Worm (Caenorhabditis elegans) whole organism, L4/young adult: ENCODE measurements around the gene pals-25.

Source experiments
- W03F9.2 ChIP-seq: fragments of 150-350 bp; optimal IDR thresholded peaks from 2 replicates; lab custom pipeline; 2014; ENCODE audit warnings: missing biosample characterization, missing genetic modification characterization
- dao-5 ChIP-seq: sonication (generic microtip); optimal IDR thresholded peaks from 2 replicates; lab custom pipeline; 2016; ENCODE audit warnings: missing genotype, missing genetic modification characterization, moderate library complexity, missing compliant biosample characterization
- him-1 ChIP-seq: sonication (generic microtip); optimal IDR thresholded peaks from 2 replicates; lab custom pipeline; 2016; ENCODE audit warnings: missing genotype, missing genetic modification reagents, missing genetic modification characterization, missing compliant biosample characterization

DNA sequence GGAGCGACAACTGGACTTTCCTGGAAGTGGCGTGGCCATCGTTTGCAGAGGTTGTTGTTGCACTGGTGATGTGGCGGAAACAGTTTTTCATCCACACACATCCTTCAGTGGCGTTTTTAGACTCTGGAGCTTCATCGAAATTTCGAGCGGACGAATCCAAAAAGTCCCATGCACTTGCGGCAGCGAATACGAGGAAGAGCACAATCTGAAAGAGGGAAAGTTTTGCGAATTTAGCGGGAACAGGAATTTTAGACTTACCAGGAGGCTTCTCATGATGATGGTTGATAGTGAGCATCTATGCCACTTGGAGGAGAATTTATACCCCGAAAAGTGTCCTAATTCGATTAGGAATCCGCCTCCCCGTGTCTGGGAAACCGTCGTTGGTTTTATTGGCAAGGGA lies 43.4 kb downstream of the pals-25 start, which contains the start of gene F40G9.14:
- TF ChIP-seq W03F9.2 (tag; lab: Kevin White, UChicago), result no peak
- TF ChIP-seq him-1 (tag; lab: Kevin White, UChicago), result no peak
- TF ChIP-seq dao-5, result no peak
